Fruit fly (Drosophila melanogaster) whole organism, embryonic: ENCODE data around the gene CG42764.

Experiments used
- Atf3 ChIP-seq: fragments of 200-800 bp; sonication (Bioruptor generic); optimal IDR thresholded peaks from 3 replicates; lab custom pipeline; 2016; ENCODE audit warnings: missing biosample characterization, missing genetic modification characterization
- B-H1 ChIP-seq: fragments of 200-800 bp; sonication (Bioruptor generic); IDR thresholded peaks from 3 replicates; pipeline ENCODE4 v1.3.6; 2022; ENCODE audit warnings: missing biosample characterization, missing genetic modification characterization
- B-H2 ChIP-seq: fragments of 200-800 bp; sonication (Bioruptor generic); optimal IDR thresholded peaks from 2 replicates; lab custom pipeline; 2018; ENCODE audit warnings: missing biosample characterization, mild to moderate bottlenecking, missing genetic modification characterization
- CG1024 ChIP-seq: fragments of 200-800 bp; sonication (Bioruptor generic); IDR thresholded peaks from 2 replicates; pipeline ENCODE4 v1.3.6; 2022; ENCODE audit warnings: missing biosample characterization, missing genetic modification characterization
- CG10321 ChIP-seq: fragments of 200-800 bp; sonication (Bioruptor generic); IDR thresholded peaks from 2 replicates; pipeline ENCODE4 v1.3.6; 2022; ENCODE audit warnings: missing biosample characterization, missing genetic modification characterization
- CG11560 ChIP-seq: fragments of 200-800 bp; sonication (Bioruptor generic); IDR thresholded peaks from 3 replicates; pipeline ENCODE4 v1.3.6; 2022; ENCODE audit warnings: missing biosample characterization, missing genetic modification characterization
- CG12104 ChIP-seq: fragments of 200-800 bp; sonication (Bioruptor generic); optimal IDR thresholded peaks from 3 replicates; lab custom pipeline; 2016; ENCODE audit warnings: missing biosample characterization, missing genetic modification characterization
- CG14050 ChIP-seq: fragments of 200-800 bp; sonication (Bioruptor generic); IDR thresholded peaks from 3 replicates; pipeline ENCODE4 v1.3.6; 2022; ENCODE audit warnings: missing biosample characterization, missing genetic modification characterization
- CG14860 ChIP-seq: fragments of 200-800 bp; sonication (Bioruptor generic); IDR thresholded peaks from 3 replicates; pipeline ENCODE4 v1.3.6; 2022; ENCODE audit warnings: missing biosample characterization, missing genetic modification characterization; ENCODE audit not compliant: partially characterized antibody
- CG15514 ChIP-seq: fragments of 200-800 bp; sonication (Bioruptor generic); optimal IDR thresholded peaks from 3 replicates; lab custom pipeline; 2017; ENCODE audit warnings: missing biosample characterization, missing genetic modification characterization, mild to moderate bottlenecking, moderate library complexity, missing genetic modification reagents
- CG1603 ChIP-seq: fragments of 200-800 bp; sonication (Bioruptor generic); optimal IDR thresholded peaks from 2 replicates; lab custom pipeline; 2019; ENCODE audit warnings: missing biosample characterization, mild to moderate bottlenecking, missing genetic modification characterization, moderate library complexity
- CG16779 ChIP-seq: fragments of 200-800 bp; sonication (Bioruptor generic); IDR thresholded peaks from 2 replicates; pipeline ENCODE4 v1.3.6; 2022; ENCODE audit warnings: missing biosample characterization, missing genetic modification characterization
- CG16863 ChIP-seq: fragments of 200-800 bp; sonication (Bioruptor generic); optimal IDR thresholded peaks from 3 replicates; lab custom pipeline; 2016; ENCODE audit warnings: missing biosample characterization, missing genetic modification characterization
- CG1792 ChIP-seq: fragments of 200-800 bp; sonication (Bioruptor generic); optimal IDR thresholded peaks from 2 replicates; lab custom pipeline; 2016; ENCODE audit warnings: missing biosample characterization, missing genetic modification characterization
- CG18262 ChIP-seq: fragments of 200-800 bp; optimal IDR thresholded peaks from 3 replicates; lab custom pipeline; 2019; ENCODE audit warnings: missing biosample characterization, mild to moderate bottlenecking, missing genetic modification characterization, moderate library complexity
- CG2199 ChIP-seq: fragments of 200-800 bp; sonication (Bioruptor generic); IDR thresholded peaks from 3 replicates; pipeline ENCODE4 v1.3.6; 2022; ENCODE audit warnings: missing biosample characterization, missing genetic modification characterization
- CG30431 ChIP-seq: fragments of 200-800 bp; sonication (Bioruptor generic); optimal IDR thresholded peaks from 2 replicates; lab custom pipeline; 2017; ENCODE audit warnings: missing biosample characterization, missing genetic modification characterization
- CG31224 ChIP-seq: fragments of 200-800 bp; sonication (Bioruptor generic); IDR thresholded peaks from 2 replicates; pipeline ENCODE4 v1.3.6; 2022; ENCODE audit warnings: missing biosample characterization, missing genetic modification characterization
- CG7556 ChIP-seq: fragments of 200-800 bp; sonication (Bioruptor generic); optimal IDR thresholded peaks from 2 replicates; lab custom pipeline; 2017; ENCODE audit warnings: missing biosample characterization, mild to moderate bottlenecking, missing genetic modification characterization
- CG7928 ChIP-seq: fragments of 200-800 bp; sonication (Bioruptor generic); optimal IDR thresholded peaks from 2 replicates; lab custom pipeline; 2017; ENCODE audit warnings: missing biosample characterization, mild to moderate bottlenecking, missing genetic modification characterization
- CG8388 ChIP-seq: fragments of 200-800 bp; sonication (Bioruptor generic); optimal IDR thresholded peaks from 2 replicates; lab custom pipeline; 2019; ENCODE audit warnings: missing biosample characterization, mild to moderate bottlenecking, missing genetic modification characterization, moderate library complexity
- Chrac-16 ChIP-seq: fragments of 200-800 bp; sonication (Bioruptor generic); optimal IDR thresholded peaks from 3 replicates; lab custom pipeline; 2016; ENCODE audit warnings: missing biosample characterization, missing genetic modification characterization
- Fer2 ChIP-seq: fragments of 200-800 bp; sonication (Bioruptor generic); optimal IDR thresholded peaks from 2 replicates; lab custom pipeline; 2018; ENCODE audit warnings: missing biosample characterization, mild to moderate bottlenecking, missing genetic modification characterization, moderate library complexity
- HLH54F ChIP-seq: fragments of 200-800 bp; sonication (Bioruptor generic); optimal IDR thresholded peaks from 3 replicates; lab custom pipeline; 2016; ENCODE audit warnings: missing biosample characterization, missing genetic modification characterization
- HmgD ChIP-seq: fragments of 200-800 bp; sonication (Bioruptor generic); optimal IDR thresholded peaks from 3 replicates; lab custom pipeline; 2016; ENCODE audit warnings: missing biosample characterization, missing genetic modification characterization
- Hr39 ChIP-seq: fragments of >200 bp; optimal IDR thresholded peaks from 2 replicates; lab custom pipeline; 2017
- Mrtf ChIP-seq: fragments of 200-800 bp; sonication (Bioruptor generic); IDR thresholded peaks from 3 replicates; pipeline ENCODE4 v1.3.6; 2022; ENCODE audit warnings: missing biosample characterization, missing genetic modification characterization
- Nf-YB ChIP-seq: fragments of 200-800 bp; sonication (Bioruptor generic); optimal IDR thresholded peaks from 3 replicates; lab custom pipeline; 2019; ENCODE audit warnings: missing biosample characterization, mild to moderate bottlenecking, missing genetic modification characterization, moderate library complexity
- Pdp1 ChIP-seq, 2 experiments: fragments of 200-800 bp; sonication (Bioruptor generic); optimal IDR thresholded peaks; 3 replicates each; lab custom pipeline; 2016; ENCODE audit warnings: missing biosample characterization in 2 of 2, missing genetic modification characterization in 2 of 2, mild to moderate bottlenecking in 1 of 2, moderate library complexity in 1 of 2
- Spps ChIP-seq: fragments of 200-800 bp; sonication (Bioruptor generic); optimal IDR thresholded peaks from 2 replicates; lab custom pipeline; 2018; ENCODE audit warnings: missing biosample characterization, mild to moderate bottlenecking, missing genetic modification characterization
- abd-A ChIP-seq: fragments of 200-800 bp; sonication (Bioruptor generic); optimal IDR thresholded peaks from 3 replicates; lab custom pipeline; 2019; ENCODE audit warnings: missing biosample characterization, mild to moderate bottlenecking, missing genetic modification characterization, moderate library complexity
- bigmax ChIP-seq: fragments of 200-800 bp; sonication (Bioruptor generic); optimal IDR thresholded peaks from 2 replicates; lab custom pipeline; 2018; ENCODE audit warnings: missing biosample characterization, mild to moderate bottlenecking, missing genetic modification characterization
- btn ChIP-seq: fragments of 200-800 bp; sonication (Bioruptor generic); optimal IDR thresholded peaks from 2 replicates; lab custom pipeline; 2016; ENCODE audit warnings: missing biosample characterization, missing genetic modification characterization
- chinmo ChIP-seq: fragments of 200-800 bp; sonication (Bioruptor generic); IDR thresholded peaks from 4 replicates; pipeline ENCODE4 v1.3.6; 2022; ENCODE audit warnings: missing biosample characterization, missing genetic modification characterization; ENCODE audit not compliant: partially characterized antibody
- dati ChIP-seq: fragments of 200-800 bp; sonication (Bioruptor generic); IDR thresholded peaks from 2 replicates; pipeline ENCODE4 v1.3.6; 2022; ENCODE audit warnings: missing biosample characterization, missing genetic modification characterization
- ems ChIP-seq: fragments of 200-800 bp; sonication (Bioruptor generic); optimal IDR thresholded peaks from 3 replicates; lab custom pipeline; 2016; ENCODE audit warnings: missing biosample characterization, missing genetic modification characterization
- en ChIP-seq: fragments of 200-800 bp; sonication (Bioruptor generic); optimal IDR thresholded peaks from 2 replicates; lab custom pipeline; 2016; ENCODE audit warnings: missing biosample characterization, missing genetic modification characterization
- exex ChIP-seq: fragments of 200-800 bp; sonication (Bioruptor generic); optimal IDR thresholded peaks from 4 replicates; lab custom pipeline; 2018; ENCODE audit warnings: missing biosample characterization, mild to moderate bottlenecking, missing genetic modification characterization, moderate library complexity
- fru ChIP-seq: fragments of >200 bp; optimal IDR thresholded peaks from 2 replicates; lab custom pipeline; 2017
- gsb ChIP-seq: fragments of 200-800 bp; sonication (Bioruptor generic); IDR thresholded peaks from 2 replicates; pipeline ENCODE4 v1.3.6; 2022; ENCODE audit warnings: missing biosample characterization, missing genetic modification characterization
- gsb-n ChIP-seq: fragments of 200-800 bp; sonication (Bioruptor generic); optimal IDR thresholded peaks from 3 replicates; lab custom pipeline; 2018; ENCODE audit warnings: missing biosample characterization, mild to moderate bottlenecking, missing genetic modification characterization
- lab ChIP-seq: fragments of 200-800 bp; sonication (Bioruptor generic); optimal IDR thresholded peaks from 3 replicates; lab custom pipeline; 2017; ENCODE audit warnings: missing biosample characterization, missing genetic modification characterization, mild to moderate bottlenecking, moderate library complexity, missing genetic modification reagents
- lbe ChIP-seq: fragments of 200-800 bp; sonication (Bioruptor generic); optimal IDR thresholded peaks from 2 replicates; lab custom pipeline; 2016; ENCODE audit warnings: missing biosample characterization, mild to moderate bottlenecking, missing genetic modification characterization
- nerfin-2 ChIP-seq: fragments of 200-800 bp; sonication (Bioruptor generic); IDR thresholded peaks from 2 replicates; pipeline ENCODE4 v1.3.6; 2022; ENCODE audit warnings: missing biosample characterization, missing genetic modification characterization; ENCODE audit not compliant: partially characterized antibody
- nom ChIP-seq: fragments of 200-800 bp; sonication (Bioruptor generic); optimal IDR thresholded peaks from 2 replicates; lab custom pipeline; 2017; ENCODE audit warnings: missing biosample characterization, missing genetic modification characterization, mild to moderate bottlenecking, moderate library complexity, missing genetic modification reagents
- phol ChIP-seq: fragments of 200-800 bp; sonication (Bioruptor generic); optimal IDR thresholded peaks from 3 replicates; lab custom pipeline; 2018; ENCODE audit warnings: missing biosample characterization, mild to moderate bottlenecking, missing genetic modification characterization, moderate library complexity
- sens ChIP-seq: fragments of 200-800 bp; sonication (Bioruptor generic); peaks from one replicate; lab custom pipeline; 2016; ENCODE audit warnings: missing biosample characterization, missing genetic modification characterization
- sens-2 ChIP-seq: fragments of 200-800 bp; sonication (Bioruptor generic); IDR thresholded peaks from 2 replicates; pipeline ENCODE4 v1.3.6; 2022; ENCODE audit warnings: missing biosample characterization, missing genetic modification characterization
- sna ChIP-seq: fragments of 200-800 bp; sonication (Bioruptor generic); IDR thresholded peaks from 2 replicates; pipeline ENCODE4 v1.3.6; 2022; ENCODE audit warnings: missing biosample characterization, missing genetic modification characterization; ENCODE audit not compliant: partially characterized antibody
- tna ChIP-seq: fragments of 200-800 bp; sonication (Bioruptor generic); IDR thresholded peaks from 2 replicates; pipeline ENCODE4 v1.3.6; 2022; ENCODE audit warnings: missing biosample characterization, missing genetic modification characterization; ENCODE audit not compliant: partially characterized antibody
- zen2 ChIP-seq: fragments of 200-800 bp; sonication (Bioruptor generic); IDR thresholded peaks from 3 replicates; pipeline ENCODE4 v1.3.6; 2022; ENCODE audit warnings: missing biosample characterization, missing genetic modification characterization; ENCODE audit not compliant: partially characterized antibody

Gene CG42764

dm6 chr3L:20491525-20492132 lies 25.8 kb upstream of the CG42764 start, which contains the start of gene ND-39 (continued):
- no peak for TF ChIP-seq CG8388 (GFP tag; lab: Kevin White, UChicago)
- no peak for TF ChIP-seq fru (lab: Kevin White, UChicago)
- no peak for TF ChIP-seq Atf3 (GFP tag; lab: Kevin White, UChicago)
- TF ChIP-seq Spps (tag; lab: Kevin White, UChicago) = no peak
- no peak for TF ChIP-seq HLH54F
- TF ChIP-seq tna = no peak
- no peak for TF ChIP-seq Hr39 (lab: Kevin White, UChicago)
- TF ChIP-seq sens (GFP tag; lab: Kevin White, UChicago) = peak; percentile 37
- TF ChIP-seq CG7928 (GFP tag; lab: Kevin White, UChicago) = no peak
- no peak for TF ChIP-seq gsb-n (tag; lab: Kevin White, UChicago)
- peak; percentile 1 for TF ChIP-seq CG1603
- TF ChIP-seq CG16779 (GFP tag; lab: Robert Waterston, UW) = no peak
- no peak for TF ChIP-seq Mrtf
- no peak for TF ChIP-seq en (GFP tag; lab: Kevin White, UChicago)
- TF ChIP-seq Nf-YB (GFP tag; lab: Kevin White, UChicago) = no peak
- no peak for TF ChIP-seq B-H2 (GFP tag; lab: Kevin White, UChicago)
- TF ChIP-seq Chrac-16 (GFP tag; lab: Kevin White, UChicago) = no peak
- no peak for TF ChIP-seq ems (GFP tag; lab: Kevin White, UChicago)
- TF ChIP-seq CG1024 = no peak
- TF ChIP-seq CG18262 (tag; lab: Kevin White, UChicago) = no peak
- TF ChIP-seq CG12104 (GFP tag; lab: Kevin White, UChicago) = no peak
- TF ChIP-seq CG16863 = no peak
- no peak for TF ChIP-seq phol
- peak; percentile 82 for TF ChIP-seq CG10321
- TF ChIP-seq nom (GFP tag; lab: Kevin White, UChicago) = no peak
- no peak for TF ChIP-seq CG14860 (GFP tag; lab: Robert Waterston, UW)
- TF ChIP-seq bigmax (GFP tag; lab: Kevin White, UChicago) = no peak
- TF ChIP-seq chinmo (GFP tag; lab: Robert Waterston, UW) = no peak
- TF ChIP-seq CG7556 = no peak
- TF ChIP-seq exex = peak; percentile 89
- no peak for TF ChIP-seq Pdp1 (GFP tag; optimal IDR thresholded peaks at IDR 0.05; lab: Kevin White, UChicago)
- no peak for TF ChIP-seq CG14050 (GFP tag; lab: Robert Waterston, UW)
- no peak for TF ChIP-seq CG11560 (tag; lab: Robert Waterston, UW)
- TF ChIP-seq sens-2 (GFP tag; lab: Robert Waterston, UW) = no peak
- no peak for TF ChIP-seq HmgD
- no peak for TF ChIP-seq lbe (GFP tag; lab: Kevin White, UChicago)
- no peak for TF ChIP-seq CG30431 (GFP tag; lab: Kevin White, UChicago)
- TF ChIP-seq gsb (GFP tag; lab: Robert Waterston, UW) = no peak
- no peak for TF ChIP-seq zen2 (GFP tag; lab: Robert Waterston, UW)
- TF ChIP-seq nerfin-2 (GFP tag; lab: Robert Waterston, UW) = no peak
- no peak for TF ChIP-seq Fer2 (tag; lab: Kevin White, UChicago)
- peak; percentile 55 for TF ChIP-seq lab (GFP tag; lab: Kevin White, UChicago)
- no peak for TF ChIP-seq abd-A (tag; lab: Kevin White, UChicago)
- TF ChIP-seq CG31224 (GFP tag; lab: Robert Waterston, UW) = no peak
- TF ChIP-seq B-H1 (GFP tag; lab: Robert Waterston, UW) = no peak
- no peak for TF ChIP-seq btn (GFP tag; lab: Kevin White, UChicago)
- TF ChIP-seq sna (GFP tag; lab: Robert Waterston, UW) = no peak
- peak; percentile 16 for TF ChIP-seq CG15514 (GFP tag; lab: Kevin White, UChicago)
- no peak for TF ChIP-seq CG1792 (GFP tag; lab: Kevin White, UChicago)
- TF ChIP-seq CG2199 (GFP tag; lab: Robert Waterston, UW) = peak; percentile 90
- no peak for TF ChIP-seq dati (GFP tag; lab: Robert Waterston, UW)
